Worm (Caenorhabditis elegans): ENCODE results near the gene C33D3.3.

C33D3.3 gene

DNA sequence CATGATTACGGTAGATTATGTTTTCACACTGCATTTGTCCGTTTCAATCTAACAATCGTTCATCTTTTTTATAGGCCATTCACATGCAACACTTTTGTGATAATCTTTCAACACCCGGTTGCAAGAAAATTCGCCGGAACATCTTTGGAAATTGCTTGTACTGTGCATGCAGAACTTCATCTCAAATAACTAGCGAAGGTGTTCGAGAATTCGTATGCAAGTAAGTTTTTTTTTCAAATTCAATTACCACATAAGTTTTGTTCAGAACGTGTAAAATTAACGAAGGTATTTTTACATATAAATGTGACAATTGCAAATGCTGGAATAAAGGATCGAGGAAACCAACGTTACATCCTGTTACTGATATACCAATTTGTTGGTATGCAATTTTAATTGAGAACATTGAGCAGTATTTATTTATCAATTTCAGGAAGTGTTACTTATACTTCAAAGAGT, at the start of gene C33D3.3:
Gene C33D3.3, plus strand, starts transcription at position 51 of the 456 bp plus-strand sequence.
- no peak for TF ChIP-seq ceh-91 (GFP tag; IDR thresholded peaks at IDR 0.05)
- TF ChIP-seq nhr-27 (tag; optimal IDR thresholded peaks at IDR 0.05), result no peak
- no peak for TF ChIP-seq lin-35 (GFP tag; optimal IDR thresholded peaks at IDR 0.05)
- TF ChIP-seq ceh-40 (GFP tag; IDR thresholded peaks at IDR 0.05), result no peak
- TF ChIP-seq hlh-12 (tag; optimal IDR thresholded peaks at IDR 0.05), result no peak
- no peak for TF ChIP-seq bed-2 (GFP tag; IDR thresholded peaks at IDR 0.05)
- TF ChIP-seq Y53F4B.3 (GFP tag; IDR thresholded peaks at IDR 0.05), result no peak
- no peak for TF ChIP-seq F33H1.4 (GFP tag; IDR thresholded peaks at IDR 0.05)
- no peak for TF ChIP-seq ZK185.1 (tag; optimal IDR thresholded peaks at IDR 0.05; ENCODE audit: poor library complexity, severe bottlenecking)
- TF ChIP-seq F23B12.7 (tag; optimal IDR thresholded peaks at IDR 0.05; ENCODE audit: insufficient read depth), result no peak
- TF ChIP-seq mcd-1 (GFP tag; IDR thresholded peaks at IDR 0.05), result no peak
- no peak for TF ChIP-seq madf-8 (GFP tag; conservative IDR thresholded peaks at IDR 0.05)
- TF ChIP-seq Y56A3A.18 (GFP tag; IDR thresholded peaks at IDR 0.05), result no peak
- TF ChIP-seq snpc-1.3 (tag; optimal IDR thresholded peaks at IDR 0.05; ENCODE audit: insufficient read depth), result no peak
- TF ChIP-seq ccch-3 (GFP tag; optimal IDR thresholded peaks at IDR 0.05), result no peak

DNA sequence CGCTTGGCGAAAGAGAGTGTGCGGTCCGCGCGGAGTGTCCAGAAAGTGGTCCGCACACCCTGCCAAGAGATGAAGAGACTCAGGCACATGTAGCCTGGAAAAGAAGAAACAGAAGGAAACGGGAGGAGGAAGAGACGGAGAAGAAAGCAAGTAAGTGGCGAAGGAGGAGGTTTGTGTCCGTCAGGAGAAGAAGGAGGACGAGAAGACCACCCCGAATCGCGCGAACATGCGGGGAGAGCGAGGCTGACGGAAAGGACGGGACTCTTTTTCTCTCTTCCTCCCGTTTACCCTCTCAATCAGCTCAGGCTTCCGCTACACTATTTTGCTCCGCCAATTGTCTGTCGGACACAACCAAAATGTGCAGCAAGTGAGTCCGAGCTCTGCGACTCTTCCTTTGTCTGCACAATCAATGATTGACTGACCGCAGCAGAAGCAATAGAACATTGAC, 49.6 kb upstream of the C33D3.3 start:
- TF ChIP-seq K11D2.4 (GFP tag; IDR thresholded peaks at IDR 0.05) (peak; percentile 64; the same call in 1 of the 2 replicates), ztf-6 (GFP tag; IDR thresholded peaks at IDR 0.05) (peak; percentile 60; the same call in 1 of the 2 replicates), K12H6.12 (tag; optimal IDR thresholded peaks at IDR 0.05) (peak; percentile 89), ekl-4 (GFP tag; IDR thresholded peaks at IDR 0.05) (no peak), madf-6 (GFP tag; IDR thresholded peaks at IDR 0.05) (no peak), egrh-3 (GFP tag; IDR thresholded peaks at IDR 0.05) (peak; percentile 66; the same call in 1 of the 2 replicates), bed-2 (GFP tag; IDR thresholded peaks at IDR 0.05) (peak; percentile 50; the same call in 1 of the 2 replicates), hmg-1.2 (GFP tag; IDR thresholded peaks at IDR 0.05) (peak; percentile 55), zfh-2 (GFP tag; conservative IDR thresholded peaks at IDR 0.05) (peak; percentile 98), ceh-27 (GFP tag; optimal IDR thresholded peaks at IDR 0.05) (peak; percentile 67), ccch-3 (GFP tag; optimal IDR thresholded peaks at IDR 0.05) (no peak), ztf-25 (GFP tag; IDR thresholded peaks at IDR 0.05) (no peak), egl-18 (GFP tag; IDR thresholded peaks at IDR 0.05) (0 out of 2 replicates have a peak, but pooled peaks have one; percentile 62), attf-5 (GFP tag; optimal IDR thresholded peaks at IDR 0.05) (peak; percentile 33), F39B2.1 (GFP tag; IDR thresholded peaks at IDR 0.05) (no peak), pbrm-1 (GFP tag; IDR thresholded peaks at IDR 0.05) (0 out of 2 replicates have a peak, but pooled peaks have one; percentile 48), tbx-9 (tag; optimal IDR thresholded peaks at IDR 0.05; ENCODE audit: borderline replicate concordance) (no peak), unc-62 (GFP tag; optimal IDR thresholded peaks at IDR 0.05) (no peak), gei-17 (GFP tag; optimal IDR thresholded peaks at IDR 0.05) (no peak)

DNA sequence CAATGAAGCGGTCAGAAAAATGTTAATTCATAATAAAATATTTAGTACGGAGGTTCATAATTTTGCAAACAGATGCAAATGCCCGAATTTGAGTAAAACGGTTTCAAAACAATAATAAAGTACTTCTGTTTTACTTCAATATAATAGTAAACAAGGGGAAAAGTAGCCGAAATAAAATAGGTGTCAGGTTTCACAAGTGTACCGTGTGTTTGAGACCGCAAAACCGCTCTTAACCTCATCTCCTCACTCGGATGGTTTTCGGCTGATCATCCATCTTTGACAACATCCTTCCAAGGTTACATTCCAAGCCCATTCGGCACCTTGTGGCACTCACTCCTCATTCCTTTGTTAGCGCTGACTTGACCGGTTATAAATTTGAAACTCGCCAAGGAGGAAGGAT, 47.7 kb upstream of the C33D3.3 start:
- TF ChIP-seq nhr-90 (tag; optimal IDR thresholded peaks at IDR 0.05) (no peak), ztf-22 (GFP tag; optimal IDR thresholded peaks at IDR 0.05) (no peak), tbp1 (GFP tag; optimal IDR thresholded peaks at IDR 0.05) (no peak), F23B12.7 (tag; optimal IDR thresholded peaks at IDR 0.05; ENCODE audit: insufficient read depth) (no peak)

Data from whole organism, young adult.